Worm (Caenorhabditis elegans) whole organism, mixed stage, embryonic: ENCODE results near the gene C33F10.12.

Source experiments
- M03D4.4 ChIP-seq: sonication (generic microtip); optimal IDR thresholded peaks from 2 replicates; lab custom pipeline; 2017; ENCODE audit warnings: mild to moderate bottlenecking, missing genetic modification characterization, missing compliant biosample characterization
- ces-1 ChIP-seq: fragments of 150-350 bp; optimal IDR thresholded peaks from 2 replicates; lab custom pipeline; 2014; ENCODE audit warnings: missing biosample characterization, missing genetic modification reagents, missing genetic modification characterization
- elt-3 ChIP-seq: fragments of 150-350 bp; optimal IDR thresholded peaks from 2 replicates; lab custom pipeline; 2014; ENCODE audit warnings: missing biosample characterization, missing genetic modification characterization
- flh-1 ChIP-seq: fragments of 200-800 bp; sonication (Bioruptor generic); optimal IDR thresholded peaks from 2 replicates; lab custom pipeline; 2018; ENCODE audit warnings: mild to moderate bottlenecking, missing genetic modification characterization, moderate library complexity, missing compliant biosample characterization
- mab-5 ChIP-seq: fragments of 150-350 bp; optimal IDR thresholded peaks from 2 replicates; lab custom pipeline; 2014; ENCODE audit warnings: missing biosample characterization, missing genetic modification characterization
- mep-1 ChIP-seq: fragments of 150-350 bp; optimal IDR thresholded peaks from 2 replicates; lab custom pipeline; 2017; ENCODE audit warnings: missing biosample characterization, missing genetic modification reagents, missing genetic modification characterization, inconsistent platforms
- nhr-12 ChIP-seq: fragments of 150-350 bp; optimal IDR thresholded peaks from 2 replicates; lab custom pipeline; 2014; ENCODE audit warnings: missing biosample characterization, missing genetic modification characterization
- nhr-237 ChIP-seq: fragments of 150-350 bp; optimal IDR thresholded peaks from 2 replicates; lab custom pipeline; 2014; ENCODE audit warnings: missing biosample characterization, missing genetic modification characterization
- nhr-28 ChIP-seq: fragments of 150-350 bp; optimal IDR thresholded peaks from 2 replicates; lab custom pipeline; 2014; ENCODE audit warnings: missing biosample characterization, missing genetic modification characterization
- pha-4 ChIP-seq: fragments of 150-350 bp; optimal IDR thresholded peaks from 2 replicates; lab custom pipeline; 2018; ENCODE audit warnings: missing biosample characterization, missing genetic modification reagents, missing genetic modification characterization
- snpc-4 ChIP-seq: fragments of 150-350 bp; optimal IDR thresholded peaks from 2 replicates; lab custom pipeline; 2014; ENCODE audit warnings: missing biosample characterization, missing genetic modification characterization

DNA sequence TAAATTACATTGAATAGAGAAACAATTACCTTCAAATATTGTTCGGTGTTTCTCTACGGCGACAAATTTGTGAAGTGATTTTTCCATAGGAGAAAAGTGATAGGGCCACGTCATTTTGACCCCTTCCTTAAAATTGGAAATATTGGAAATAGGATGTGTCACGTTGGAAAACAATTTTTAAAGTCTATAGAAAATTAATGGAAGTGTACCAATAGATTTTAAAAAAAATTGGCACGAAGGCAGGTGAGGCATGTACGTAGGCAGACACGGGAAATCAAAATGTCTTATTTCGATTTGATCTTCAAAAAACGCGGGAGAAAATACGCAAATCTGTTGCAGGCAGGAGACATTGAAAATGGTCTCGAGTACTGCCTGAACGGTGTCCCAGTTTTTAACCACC, at the start of gene C33F10.12:
- TF ChIP-seq nhr-237 = no peak
- TF ChIP-seq snpc-4 (tag; lab: Kevin White, UChicago) = no peak
- no peak for TF ChIP-seq ces-1 (GFP tag; lab: Kevin White, UChicago)
- no peak for TF ChIP-seq flh-1
- no peak for TF ChIP-seq elt-3 (tag; lab: Kevin White, UChicago)
- TF ChIP-seq M03D4.4 (tag; lab: Kevin White, UChicago) = no peak
- no peak for TF ChIP-seq mab-5 (tag; lab: Kevin White, UChicago)
- no peak for TF ChIP-seq pha-4
- TF ChIP-seq mep-1 = no peak
- no peak for TF ChIP-seq nhr-12 (tag; lab: Kevin White, UChicago)
- no peak for TF ChIP-seq nhr-28 (tag; lab: Kevin White, UChicago)
